Worm (Caenorhabditis elegans): ENCODE results near the gene srt-63.

Gene srt-63

DNA sequence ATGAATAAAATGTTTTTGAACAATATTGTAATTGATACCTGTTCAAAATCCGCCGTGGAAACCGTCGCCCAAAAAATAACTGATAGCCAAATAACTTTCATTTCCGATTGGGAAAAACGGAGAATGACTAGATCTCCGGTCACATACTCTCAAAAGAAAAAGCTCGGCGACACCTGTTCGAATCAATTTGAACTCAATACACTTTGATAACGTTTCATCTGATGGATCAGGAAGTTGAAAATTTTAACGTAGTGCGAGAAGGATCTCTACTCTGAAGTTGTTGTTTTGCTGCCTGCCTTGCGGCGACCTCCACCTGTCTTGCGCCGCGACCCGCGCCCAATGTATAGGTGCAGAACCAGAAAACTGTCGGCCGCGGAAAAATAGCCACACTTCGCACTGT lies 17.2 kb upstream of the srt-63 start, which contains the start of gene T28A11.20:
T28A11.20 (minus strand) TSS at position 101 of the 400 bp plus-strand sequence.
- TF ChIP-seq unc-62 (GFP tag; optimal IDR thresholded peaks at IDR 0.05): no peak

DNA sequence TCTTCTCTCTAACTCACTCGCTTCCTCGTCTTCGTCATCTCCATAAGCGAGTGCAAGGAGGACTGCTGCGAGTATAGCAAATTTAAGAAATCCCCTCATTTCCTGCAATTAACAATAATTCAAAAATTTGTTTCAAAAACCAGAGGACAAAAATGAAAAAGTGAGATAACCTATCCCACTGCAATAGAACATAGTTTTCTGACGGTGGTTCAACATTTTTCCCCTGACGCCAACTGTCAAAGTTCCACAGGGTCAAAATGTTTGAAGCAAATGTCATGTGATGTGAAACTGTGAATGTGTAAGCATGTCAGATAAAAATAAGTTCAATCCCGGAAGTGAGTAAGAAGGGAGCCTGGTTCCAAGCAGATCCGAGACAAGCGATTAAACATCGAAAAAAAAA lies 13.5 kb upstream of the srt-63 start, which contains the start of gene T28A11.19:
T28A11.19 (minus strand) TSS at position 108 of the 400 bp plus-strand sequence.
- TF ChIP-seq unc-62 (GFP tag; optimal IDR thresholded peaks at IDR 0.05): no peak

DNA sequence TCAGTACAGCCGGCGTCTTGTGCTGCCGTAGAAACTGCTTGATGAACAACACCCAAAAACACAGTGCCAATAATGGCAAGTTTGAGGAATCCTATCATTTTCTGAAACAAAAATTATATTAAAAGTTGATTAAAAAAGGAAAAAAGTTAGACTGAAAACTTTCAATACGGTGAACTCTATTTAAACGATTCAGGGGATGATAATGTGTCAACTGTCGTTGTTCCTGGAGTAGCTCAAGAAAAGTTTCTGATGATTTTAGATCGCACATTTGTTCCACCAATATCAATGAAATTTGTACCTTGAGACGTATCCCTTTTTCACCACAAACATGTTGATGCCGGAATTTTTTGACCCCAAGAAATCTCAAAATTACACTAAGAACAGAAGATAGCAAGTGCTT lies 12.0 kb upstream of the srt-63 start, which contains the start of gene T28A11.18:
T28A11.18 (minus strand) TSS at position 101 of the 400 bp plus-strand sequence.
- no peak for TF ChIP-seq unc-62 (GFP tag; optimal IDR thresholded peaks at IDR 0.05)

DNA sequence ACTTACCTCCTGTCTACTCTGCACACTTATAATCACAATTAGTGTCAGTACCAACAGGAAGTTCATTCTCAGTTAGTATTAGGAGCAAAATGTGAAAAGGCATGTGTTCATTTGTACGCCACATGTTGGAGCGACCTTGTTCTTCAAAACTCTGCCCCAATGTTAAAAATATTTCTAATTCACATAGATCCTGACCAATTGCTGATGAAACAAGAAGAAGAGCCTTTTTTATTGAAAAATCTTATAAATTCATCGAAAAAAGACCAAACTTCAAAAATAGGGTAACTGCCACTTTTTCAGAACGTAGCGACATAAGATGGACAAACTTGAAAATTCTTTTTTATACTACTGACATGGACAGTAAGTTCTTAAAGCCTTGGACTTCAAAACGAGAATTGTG lies 10.2 kb upstream of the srt-63 start, which contains the start of gene T28A11.17:
T28A11.17 (minus strand) TSS at position 101 of the 400 bp plus-strand sequence.
- TF ChIP-seq unc-62 (GFP tag; optimal IDR thresholded peaks at IDR 0.05): no peak

DNA sequence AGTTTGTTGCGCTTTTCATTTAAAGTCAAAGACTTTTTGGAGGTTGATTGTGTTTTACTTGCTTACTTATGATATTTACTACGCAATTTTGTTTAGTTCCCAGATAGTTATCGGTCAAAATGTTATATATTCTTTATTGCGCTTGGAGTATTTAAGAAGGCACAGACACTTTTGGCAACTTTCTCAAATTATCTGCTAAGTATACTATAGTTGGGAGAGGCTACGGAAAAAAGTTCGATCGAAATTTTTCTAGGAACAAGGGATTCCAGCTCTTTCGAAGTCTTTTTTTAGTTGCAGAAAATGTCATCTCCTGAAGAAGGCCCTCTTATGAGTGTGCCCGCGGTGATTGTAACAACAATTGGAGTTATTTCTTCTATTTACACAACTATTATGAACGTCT lies 4.1 kb upstream of the srt-63 start, which contains the start of gene srbc-5:
srbc-5 (plus strand) TSS at position 301 of the 400 bp plus-strand sequence.
- no peak for TF ChIP-seq unc-62 (GFP tag; optimal IDR thresholded peaks at IDR 0.05)

DNA sequence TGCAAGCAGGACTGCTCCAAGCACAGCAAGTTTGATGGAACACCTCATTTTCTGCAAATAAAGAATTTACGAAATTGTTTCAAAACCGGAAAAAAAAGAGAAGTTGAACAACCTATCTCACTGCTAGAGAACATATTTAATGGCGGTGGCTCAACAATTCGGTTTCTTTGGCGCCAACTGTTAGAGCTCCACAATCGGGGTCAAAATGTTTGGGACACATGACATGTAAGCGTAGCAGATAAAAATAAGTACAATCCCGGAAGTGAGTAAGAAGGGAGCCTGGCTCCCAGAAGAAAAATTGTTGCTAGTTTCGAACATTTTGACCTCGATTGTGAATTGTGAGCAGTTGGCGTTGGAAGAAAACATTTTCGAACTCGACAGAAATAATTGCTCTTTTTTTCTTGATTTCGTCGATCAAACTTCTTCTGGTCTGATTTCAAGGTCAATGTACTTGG lies 3.2 kb upstream of the srt-63 start, which contains the start of gene T28A11.16:
T28A11.16 (minus strand) TSS at position 51 of the 455 bp plus-strand sequence.
- TF ChIP-seq unc-62 (GFP tag; optimal IDR thresholded peaks at IDR 0.05): no peak

DNA sequence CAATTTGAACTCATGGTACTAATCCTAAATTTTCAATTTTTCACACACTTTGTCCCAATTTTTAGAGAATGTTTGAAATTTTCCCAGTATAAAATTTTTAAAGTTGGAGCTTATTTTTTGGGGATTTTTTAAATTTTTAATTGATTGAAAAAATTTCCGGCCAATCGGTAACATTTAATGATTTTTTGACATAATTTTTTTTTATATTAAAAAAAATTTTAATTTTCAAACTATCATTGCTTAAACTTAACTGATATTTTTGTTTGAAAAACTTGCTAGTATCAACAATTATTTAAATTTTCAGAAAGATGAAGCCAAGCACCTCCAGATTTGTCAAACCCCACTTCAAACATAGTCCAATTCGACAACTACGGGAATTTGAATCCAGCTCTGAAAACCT lies 1.3 kb upstream of the srt-63 start, which contains the start of gene T28A11.22:
T28A11.22 (plus strand) TSS at position 301 of the 400 bp plus-strand sequence.
- TF ChIP-seq unc-62 (GFP tag; optimal IDR thresholded peaks at IDR 0.05): no peak

DNA sequence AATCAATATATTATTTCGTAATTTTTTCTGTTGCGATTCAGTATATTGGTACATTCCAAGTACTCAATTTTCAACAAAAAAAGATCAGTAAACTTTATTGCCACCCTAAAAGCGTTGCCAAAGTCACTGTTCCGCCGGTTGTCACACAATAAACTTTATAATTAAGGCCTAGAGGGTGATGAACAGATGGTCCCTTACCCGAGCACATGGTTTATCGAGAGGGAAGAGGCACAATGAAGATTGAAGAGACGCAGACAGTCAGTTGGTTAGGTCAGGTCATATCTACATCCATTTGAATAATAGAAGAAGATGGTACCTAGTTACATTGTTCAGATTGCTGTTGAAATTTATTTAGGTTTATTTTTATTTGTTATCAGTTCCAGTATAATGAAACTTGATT lies 858 bp upstream of the srt-63 start:
- no peak for TF ChIP-seq unc-62 (GFP tag; optimal IDR thresholded peaks at IDR 0.05)

DNA sequence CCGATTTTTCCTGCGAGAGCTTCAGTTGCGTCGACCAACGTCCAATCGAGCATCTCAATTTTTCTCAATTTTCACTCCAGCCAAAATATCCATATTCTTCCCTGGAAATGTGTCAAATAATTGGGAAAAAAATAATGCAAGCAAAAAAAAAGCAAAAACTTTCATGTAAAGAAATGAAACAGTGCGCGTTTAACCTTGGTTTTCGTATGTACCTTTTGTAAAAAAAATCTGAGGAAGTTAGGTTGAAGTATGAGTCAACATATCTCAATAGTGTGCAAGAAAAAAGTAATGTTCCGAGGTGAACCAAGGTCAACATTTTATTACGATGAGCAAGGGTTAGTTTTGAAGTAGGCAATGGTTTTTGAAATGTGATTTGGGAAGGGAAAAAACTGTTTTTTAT lies 5.8 kb downstream of the srt-63 start, which contains the start of gene T28A11.13:
T28A11.13 (minus strand) TSS at position 101 of the 400 bp plus-strand sequence.
- no peak for TF ChIP-seq unc-62 (GFP tag; optimal IDR thresholded peaks at IDR 0.05)

DNA sequence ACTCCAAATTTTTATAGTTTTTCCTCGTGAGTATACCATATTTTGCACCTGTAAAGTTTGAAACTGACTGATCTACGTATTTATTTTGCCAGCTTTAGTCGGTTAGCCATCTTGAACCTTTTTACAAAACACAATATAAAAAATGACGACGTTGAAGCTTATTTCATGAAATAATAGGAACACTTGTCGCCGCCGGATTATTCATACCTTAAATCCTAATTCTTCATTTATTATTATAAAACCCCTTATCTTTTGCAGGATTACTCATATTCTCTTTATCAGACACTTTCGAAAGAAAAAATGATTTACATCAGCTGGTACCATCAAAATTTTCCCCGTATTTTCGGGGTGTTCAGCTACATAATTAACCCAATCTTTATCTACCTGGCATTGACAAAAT lies 8.4 kb downstream of the srt-63 start, which contains the start of gene srj-8:
srj-8 (plus strand) TSS at position 301 of the 400 bp plus-strand sequence.
- TF ChIP-seq unc-62 (GFP tag; optimal IDR thresholded peaks at IDR 0.05): no peak

DNA sequence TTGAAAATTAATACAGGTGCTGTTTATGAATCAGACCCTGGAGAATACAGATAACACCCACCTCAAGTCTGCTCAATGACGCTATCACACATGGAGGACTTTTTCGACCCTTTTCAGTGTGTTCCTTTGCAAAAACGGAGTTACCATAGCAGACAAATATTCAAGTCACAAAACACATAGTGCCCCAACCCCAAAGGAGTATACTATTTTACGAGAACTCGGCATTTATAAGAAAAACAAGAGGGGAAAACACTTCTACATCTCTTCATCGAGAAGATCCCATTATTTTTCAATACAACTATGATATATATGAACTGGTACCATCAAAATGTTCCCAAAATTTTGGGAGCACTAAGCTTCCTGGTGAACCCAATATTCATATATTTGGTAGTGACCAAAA lies 11.2 kb downstream of the srt-63 start, which contains the start of gene srj-7:
srj-7 (plus strand) TSS at position 301 of the 400 bp plus-strand sequence.
- TF ChIP-seq unc-62 (GFP tag; optimal IDR thresholded peaks at IDR 0.05): no peak

DNA sequence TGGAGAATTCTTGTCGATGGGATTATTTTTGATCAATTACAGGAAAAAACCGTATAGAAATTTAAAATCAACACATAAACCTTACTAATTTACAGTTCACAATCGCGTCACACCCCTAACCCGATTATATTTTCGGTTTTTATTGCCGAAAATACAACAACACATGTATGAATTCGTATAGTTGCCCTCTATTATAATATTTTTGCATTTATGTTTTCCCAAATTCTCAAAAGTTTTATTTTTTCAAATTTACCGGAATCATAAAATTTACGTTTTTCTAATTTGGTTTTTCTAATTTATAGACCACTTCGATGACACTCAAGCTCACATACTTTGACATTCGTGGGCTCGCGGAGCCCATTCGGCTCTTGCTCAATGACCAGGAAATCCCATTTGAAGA lies 13.0 kb downstream of the srt-63 start, which contains the start of gene gst-23:
gst-23 (plus strand) TSS at position 301 of the 400 bp plus-strand sequence.
- TF ChIP-seq unc-62 (GFP tag; optimal IDR thresholded peaks at IDR 0.05): no peak

DNA sequence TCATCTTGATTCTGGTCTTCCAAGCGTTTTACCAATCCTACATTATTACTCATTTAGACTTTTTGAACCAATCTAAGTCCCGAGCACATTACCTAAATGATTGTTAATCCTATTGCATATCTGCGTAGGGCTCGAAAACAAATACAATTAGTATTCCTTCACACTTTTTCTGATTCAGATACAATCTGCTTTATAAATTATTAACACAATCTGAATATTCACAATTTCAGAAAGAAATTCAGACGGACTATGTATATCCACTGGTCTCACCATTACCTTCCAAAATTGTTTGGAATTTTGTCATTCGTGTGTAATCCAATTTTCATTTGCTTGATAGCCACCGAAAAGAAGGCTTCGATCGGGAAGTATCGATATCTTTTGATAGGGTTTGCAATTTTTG lies 14.8 kb downstream of the srt-63 start, which contains the start of gene srj-11:
srj-11 (plus strand) TSS at position 250 of the 400 bp plus-strand sequence.
- no peak for TF ChIP-seq unc-62 (GFP tag; optimal IDR thresholded peaks at IDR 0.05)

DNA sequence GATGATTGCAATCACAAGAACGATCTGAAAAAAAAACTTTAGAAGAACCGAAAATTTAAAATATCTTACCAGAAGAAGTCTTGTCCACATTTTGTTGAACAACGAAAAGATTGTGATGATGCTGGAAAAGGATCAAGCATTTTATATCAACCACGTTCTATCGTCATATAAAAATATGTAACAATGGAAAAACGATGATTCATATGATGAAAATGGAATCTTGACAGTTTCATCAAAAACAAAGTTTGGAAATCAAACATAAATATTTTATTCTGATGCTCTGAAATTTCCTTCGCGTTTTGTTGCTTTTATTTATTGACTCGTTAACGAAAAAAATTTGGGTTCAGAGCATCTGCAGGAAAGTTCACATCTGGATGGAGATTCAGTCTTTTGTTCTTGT lies 19.3 kb downstream of the srt-63 start, which contains the start of the genes K08D9.9 and str-16:
K08D9.9 (minus strand) TSS at position 101 of the 400 bp plus-strand sequence.
str-16 (plus strand) TSS at position 266 of the 400 bp plus-strand sequence.
- no peak for TF ChIP-seq unc-62 (GFP tag; optimal IDR thresholded peaks at IDR 0.05)

DNA sequence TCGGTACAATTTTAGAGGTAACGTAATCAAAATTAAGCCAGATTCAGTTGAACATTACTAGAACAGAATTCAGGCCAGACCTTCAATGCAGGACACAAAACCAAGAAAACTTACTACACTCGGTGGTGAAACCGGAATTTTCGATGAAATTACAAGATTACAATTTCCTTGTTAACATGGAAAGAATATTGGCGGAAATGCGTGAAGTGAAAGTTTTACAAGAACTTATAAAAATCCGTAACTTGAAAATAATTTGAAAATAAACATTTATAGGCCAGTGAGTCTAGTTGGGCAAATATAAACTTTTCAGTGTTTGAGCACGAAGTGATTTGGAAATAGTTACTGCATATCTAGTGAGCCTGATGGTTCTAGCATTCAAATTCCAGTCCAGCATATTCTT lies 21.1 kb downstream of the srt-63 start, which contains the start of gene K08D9.6:
K08D9.6 (minus strand) TSS at position 101 of the 400 bp plus-strand sequence.
- no peak for TF ChIP-seq unc-62 (GFP tag; optimal IDR thresholded peaks at IDR 0.05)

DNA sequence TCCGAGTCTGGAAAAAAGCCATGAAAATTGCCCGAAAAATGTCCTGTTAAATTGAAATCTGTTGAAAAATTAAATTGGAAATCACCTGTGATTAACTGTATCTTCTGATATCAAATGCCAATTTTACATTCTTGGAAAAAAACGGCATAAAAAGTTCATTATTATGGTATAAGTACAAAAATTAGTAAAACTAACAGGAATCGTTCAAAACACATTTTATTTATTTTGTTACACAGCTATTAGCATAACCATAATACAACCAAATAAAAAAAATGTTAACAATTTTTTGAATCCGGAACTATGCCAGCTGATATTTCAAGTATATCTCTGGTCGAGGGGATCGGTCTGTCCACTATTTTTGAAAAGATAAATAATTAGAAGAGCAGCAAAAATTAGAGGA lies 25.4 kb downstream of the srt-63 start, which contains the start of gene K08D9.10:
K08D9.10 (plus strand) TSS at position 301 of the 400 bp plus-strand sequence.
- TF ChIP-seq unc-62 (GFP tag; optimal IDR thresholded peaks at IDR 0.05): no peak

DNA sequence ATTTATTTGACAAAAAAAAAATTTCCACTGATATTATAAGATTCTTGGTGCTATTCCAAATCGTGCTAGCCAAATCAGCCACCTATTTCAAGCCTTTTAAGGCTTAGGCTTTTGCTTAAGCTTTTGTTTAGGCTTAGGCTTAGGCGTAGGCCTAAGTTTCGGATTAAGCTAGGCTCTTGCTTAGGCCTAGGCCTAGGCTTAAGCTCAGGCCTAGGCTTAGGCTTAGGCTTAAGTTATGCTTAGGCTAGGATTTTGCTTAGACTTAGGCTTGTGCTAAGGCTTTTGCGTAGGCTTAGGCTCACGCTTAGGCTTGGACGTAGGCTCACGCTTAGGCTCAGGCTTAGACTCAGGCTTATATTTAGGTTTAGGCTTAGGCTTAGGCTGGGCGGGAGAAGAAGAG lies 25.8 kb downstream of the srt-63 start:
- no peak for TF ChIP-seq unc-62 (GFP tag; optimal IDR thresholded peaks at IDR 0.05)
